Worm (Caenorhabditis elegans) whole organism, L4/young adult: Measurements from ENCODE around the gene eif-3.D.

Experiments
- dao-5 ChIP-seq: sonication (generic microtip); optimal IDR thresholded peaks from 2 replicates; lab custom pipeline; 2016; ENCODE audit warnings: missing genotype, missing genetic modification characterization, moderate library complexity, missing compliant biosample characterization
- him-1 ChIP-seq: sonication (generic microtip); optimal IDR thresholded peaks from 2 replicates; lab custom pipeline; 2016; ENCODE audit warnings: missing genotype, missing genetic modification reagents, missing genetic modification characterization, missing compliant biosample characterization

ce11 chrIII:8944357-8944756 is 27.0 kb downstream of the eif-3.D start, which contains the start of gene dhrr-1:
- TF ChIP-seq dao-5 (tag; lab: Kevin White, UChicago), result no peak
- TF ChIP-seq him-1 (tag; lab: Kevin White, UChicago), result no peak
